Worm (Caenorhabditis elegans) whole organism, young adult: ENCODE measurements around the gene Y43E12A.3.

Experiments used
- ama-1 ChIP-seq, 3 experiments: fragments of 150-350 bp in 1 of 3; sonication (generic microtip) in 2 of 3; optimal IDR thresholded peaks; 2 replicates each; lab custom pipeline; 2014 to 2018; ENCODE audit warnings: missing biosample characterization in 2 of 3, missing genetic modification characterization in 2 of 3, missing genetic modification reagents in 2 of 3
- ceh-40 ChIP-seq: fragments of 200-800 bp; sonication (Bioruptor generic); IDR thresholded peaks from 2 replicates; pipeline ENCODE4 v1.3.6; 2022; ENCODE audit warnings: missing genetic modification characterization, missing compliant biosample characterization
- let-526 ChIP-seq: fragments of 200-800 bp; sonication (Bioruptor generic); IDR thresholded peaks from 2 replicates; pipeline ENCODE4 v1.3.6; 2022; ENCODE audit warnings: missing genetic modification reagents, missing genetic modification characterization, missing compliant biosample characterization
- lsl-1 ChIP-seq: fragments of 200-800 bp; sonication (Bioruptor generic); optimal IDR thresholded peaks from 2 replicates; lab custom pipeline; 2018; ENCODE audit warnings: mild to moderate bottlenecking, missing genetic modification characterization, moderate library complexity, missing compliant biosample characterization
- pha-4 ChIP-seq: fragments of 150-350 bp; sonication (generic microtip); optimal IDR thresholded peaks from 2 replicates; lab custom pipeline; 2014; ENCODE audit warnings: missing biosample characterization, missing genetic modification reagents, missing genetic modification characterization
- rpc-1 ChIP-seq, 2 experiments: fragments of 150-350 bp in 1 of 2; sonication (generic microtip) in 1 of 2; optimal IDR thresholded peaks; 2 replicates each; lab custom pipeline; 2014 to 2018; ENCODE audit warnings: missing biosample characterization in 1 of 2, missing genetic modification characterization in 1 of 2, missing genetic modification reagents in 1 of 2, missing genotype in 1 of 2
- unc-62 ChIP-seq: fragments of 150-350 bp; optimal IDR thresholded peaks from 2 replicates; lab custom pipeline; 2014; ENCODE audit warnings: missing biosample characterization, missing genetic modification reagents, missing genetic modification characterization
- ztf-3 ChIP-seq: fragments of 200-800 bp; sonication (Bioruptor generic); optimal IDR thresholded peaks from 2 replicates; lab custom pipeline; 2018; ENCODE audit warnings: mild to moderate bottlenecking, missing genetic modification characterization, missing compliant biosample characterization

ce11 chrIV:10951997-10952396 is 35.7 kb upstream of the Y43E12A.3 start, which contains the start of gene Y69E1A.3:
- no peak for TF ChIP-seq ztf-3 (GFP tag; lab: Kevin White, UChicago)
- no peak for TF ChIP-seq pha-4 (tag; lab: Kevin White, UChicago)
- no peak for TF ChIP-seq let-526
- TF ChIP-seq ceh-40 = no peak
- TF ChIP-seq unc-62 (GFP tag; lab: Kevin White, UChicago) = no peak
- no peak for TF ChIP-seq lsl-1 (GFP tag; lab: Kevin White, UChicago)
- TF ChIP-seq ama-1 (optimal IDR thresholded peaks at IDR 0.05; lab: Kevin White, UChicago) = no peak
- TF ChIP-seq ama-1 (GFP tag; optimal IDR thresholded peaks at IDR 0.05; lab: Kevin White, UChicago) = no peak
- no peak for TF ChIP-seq rpc-1 (optimal IDR thresholded peaks at IDR 0.05; lab: Kevin White, UChicago)
- TF ChIP-seq rpc-1 (tag; optimal IDR thresholded peaks at IDR 0.05; lab: Kevin White, UChicago) = no peak
